Worm (Caenorhabditis elegans) whole organism, midembryonic: ENCODE data around the gene unc-116.

ENCODE experiments used
- T22C8.4 ChIP-seq: fragments of 200-800 bp; sonication (Bioruptor generic); IDR thresholded peaks from 2 replicates; pipeline ENCODE4 v1.3.6; 2022; ENCODE audit warnings: missing genetic modification characterization, missing compliant biosample characterization
- cog-1 ChIP-seq: sonication (generic microtip); optimal IDR thresholded peaks from 2 replicates; lab custom pipeline; 2016; ENCODE audit warnings: missing genetic modification characterization, missing compliant biosample characterization
- flt-1 ChIP-seq: fragments of 200-800 bp; sonication (Bioruptor generic); IDR thresholded peaks from 2 replicates; pipeline ENCODE4 v1.3.6; 2022; ENCODE audit warnings: missing genetic modification characterization, missing compliant biosample characterization
- klf-2 ChIP-seq: fragments of 200-800 bp; sonication (Bioruptor generic); conservative IDR thresholded peaks from 2 replicates; pipeline ENCODE4 v1.3.6; 2022; ENCODE audit warnings: missing genetic modification reagents, missing genetic modification characterization, missing compliant biosample characterization
- med-1 ChIP-seq: sonication (generic microtip); optimal IDR thresholded peaks from 2 replicates; lab custom pipeline; 2017; ENCODE audit warnings: missing genetic modification characterization, mild to moderate bottlenecking, missing compliant biosample characterization, antibody characterized with exemption, missing genetic modification reagents; ENCODE audit not compliant: insufficient read depth
- ref-1 ChIP-seq: fragments of 200-800 bp; sonication (Bioruptor generic); conservative IDR thresholded peaks from 2 replicates; pipeline ENCODE4 v1.3.6; 2022; ENCODE audit warnings: missing genetic modification reagents, missing genetic modification characterization, missing compliant biosample characterization
- tab-1 ChIP-seq: fragments of 200-800 bp; sonication (Bioruptor generic); IDR thresholded peaks from 2 replicates; pipeline ENCODE4 v1.3.6; 2022; ENCODE audit warnings: missing genetic modification characterization, missing compliant biosample characterization
- ztf-23 ChIP-seq: fragments of 200-800 bp; sonication (Bioruptor generic); IDR thresholded peaks from 2 replicates; pipeline ENCODE4 v1.3.6; 2022; ENCODE audit warnings: missing genetic modification reagents, missing genetic modification characterization, missing compliant biosample characterization
- ztf-29 ChIP-seq: fragments of 200-800 bp; sonication (Bioruptor generic); IDR thresholded peaks from 2 replicates; pipeline ENCODE4 v1.3.6; 2022; ENCODE audit warnings: missing genetic modification reagents, missing genetic modification characterization, missing compliant biosample characterization

unc-116 gene

DNA sequence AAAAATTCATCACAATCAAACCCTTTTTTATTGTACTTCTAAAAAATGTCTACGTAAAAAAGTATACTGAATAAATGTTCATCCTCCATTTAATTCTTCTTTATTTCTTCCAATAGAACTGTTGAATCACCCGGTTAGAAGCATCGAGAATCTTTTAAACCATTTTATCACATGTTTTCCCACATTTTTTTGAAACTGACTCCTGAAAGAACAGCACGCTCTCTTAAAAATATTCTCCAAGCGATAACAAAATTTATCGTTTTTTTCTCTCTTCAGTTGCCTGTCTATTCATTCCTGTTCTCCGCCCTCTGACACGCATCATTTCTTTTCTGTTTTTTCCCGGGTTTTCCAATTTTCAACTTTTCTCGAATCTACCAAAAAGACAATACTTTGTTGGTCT, 30.6 kb downstream of the unc-116 start, which contains the start of gene F10E9.12:
F10E9.12 (plus strand) TSS at position 131 of the 400 bp plus-strand sequence.
- TF ChIP-seq tab-1 (GFP tag; lab: Robert Waterston, UW) (no peak), med-1 (GFP tag; lab: Kevin White, UChicago) (no peak), ref-1 (GFP tag; lab: Robert Waterston, UW) (no peak), klf-2 (GFP tag; lab: Robert Waterston, UW) (no peak), cog-1 (tag; lab: Kevin White, UChicago) (no peak)

DNA sequence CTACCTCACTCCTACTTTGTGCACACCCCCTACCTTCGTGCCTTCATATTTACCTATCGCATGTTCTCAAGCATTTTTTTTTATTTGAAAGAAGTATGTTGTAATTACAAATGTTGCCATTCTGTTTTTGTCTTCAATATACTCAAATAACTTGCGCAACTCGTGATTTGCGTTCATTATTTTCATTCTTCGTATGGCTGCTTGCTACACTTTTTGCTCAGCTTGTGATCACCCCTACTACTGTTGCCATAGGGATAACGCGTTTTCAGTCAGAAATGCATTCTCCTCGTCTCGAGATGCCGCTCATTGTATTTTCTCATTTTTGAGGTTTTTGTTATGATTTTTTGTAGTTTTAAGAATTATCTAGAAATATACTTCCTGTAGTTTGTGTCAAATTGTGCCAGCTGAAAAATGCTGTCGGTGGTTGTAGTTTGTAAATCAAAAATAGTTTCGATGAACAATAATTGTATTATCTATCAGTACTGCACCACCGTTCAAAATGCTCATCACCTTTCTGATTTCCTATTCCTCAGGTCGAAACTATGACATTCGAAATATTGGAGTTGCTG, 32.2 kb downstream of the unc-116 start, which contains the start of gene F10E9.1:
F10E9.1 (plus strand) TSS at position 519 of the 569 bp plus-strand sequence.
- TF ChIP-seq ztf-29 (GFP tag; lab: Robert Waterston, UW) (no peak), tab-1 (GFP tag; lab: Robert Waterston, UW) (no peak), med-1 (GFP tag; lab: Kevin White, UChicago) (no peak), klf-2 (GFP tag; lab: Robert Waterston, UW) (no peak), ztf-23 (GFP tag; lab: Robert Waterston, UW) (no peak), T22C8.4 (GFP tag; lab: Robert Waterston, UW) (no peak), ref-1 (GFP tag; lab: Robert Waterston, UW) (no peak), cog-1 (tag; lab: Kevin White, UChicago) (no peak), flt-1 (GFP tag; lab: Robert Waterston, UW) (no peak)

- TF ChIP-seq flt-1 (GFP tag; lab: Robert Waterston, UW), result no peak
- TF ChIP-seq ztf-23 (GFP tag; lab: Robert Waterston, UW), result no peak
- no peak for TF ChIP-seq ztf-29 (GFP tag; lab: Robert Waterston, UW)
These were observed 33.7 kb downstream of the unc-116 start for ce11 chrIII:8321225-8321624.

ce11 chrIII:8320183-8320582, 34.8 kb downstream of the unc-116 start, which contains the start of gene F10E9.10:
TSS of gene F10E9.10 (minus strand) at chrIII:8320283.
- no peak for TF ChIP-seq med-1 (GFP tag; lab: Kevin White, UChicago)
- TF ChIP-seq klf-2 (GFP tag; lab: Robert Waterston, UW), result no peak
- no peak for TF ChIP-seq flt-1 (GFP tag; lab: Robert Waterston, UW)
- no peak for TF ChIP-seq T22C8.4 (GFP tag; lab: Robert Waterston, UW)
- TF ChIP-seq tab-1 (GFP tag; lab: Robert Waterston, UW), result no peak
- TF ChIP-seq ref-1 (GFP tag; lab: Robert Waterston, UW), result no peak
- no peak for TF ChIP-seq ztf-29 (GFP tag; lab: Robert Waterston, UW)
- TF ChIP-seq cog-1 (tag; lab: Kevin White, UChicago), result no peak
- TF ChIP-seq ztf-23 (GFP tag; lab: Robert Waterston, UW), result no peak

DNA sequence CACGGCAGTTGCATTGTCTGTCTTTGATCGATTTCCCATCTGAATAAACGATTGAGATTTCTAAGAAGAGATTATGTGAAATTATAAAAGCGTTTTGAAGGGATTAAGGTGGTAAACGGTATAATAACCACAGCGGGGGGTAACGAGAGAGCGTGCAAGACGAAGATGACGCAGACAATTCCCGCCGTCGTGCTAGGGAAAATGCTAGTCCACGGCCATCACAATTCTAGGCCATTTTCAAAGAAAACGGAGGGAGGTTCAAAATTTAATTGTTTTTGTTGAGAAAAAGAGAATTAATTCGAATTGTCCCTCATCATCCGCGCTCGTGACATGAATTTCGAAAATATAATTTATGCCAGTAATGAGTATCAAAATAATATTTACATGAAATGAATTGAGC, 35.9 kb downstream of the unc-116 start, which contains the start of gene F10E9.11:
F10E9.11 (minus strand) TSS at position 161 of the 400 bp plus-strand sequence.
- no peak for TF ChIP-seq T22C8.4 (GFP tag; lab: Robert Waterston, UW)
- no peak for TF ChIP-seq ref-1 (GFP tag; lab: Robert Waterston, UW)
- TF ChIP-seq flt-1 (GFP tag; lab: Robert Waterston, UW), result peak; percentile 81
- no peak for TF ChIP-seq tab-1 (GFP tag; lab: Robert Waterston, UW)
- peak; percentile 63 for TF ChIP-seq cog-1 (tag; lab: Kevin White, UChicago)
- peak; percentile 62; the same call in 1 of the 2 replicates for TF ChIP-seq klf-2 (GFP tag; lab: Robert Waterston, UW)
- no peak for TF ChIP-seq ztf-29 (GFP tag; lab: Robert Waterston, UW)
- peak; percentile 79; the same call in 1 of the 2 replicates for TF ChIP-seq ztf-23 (GFP tag; lab: Robert Waterston, UW)

DNA sequence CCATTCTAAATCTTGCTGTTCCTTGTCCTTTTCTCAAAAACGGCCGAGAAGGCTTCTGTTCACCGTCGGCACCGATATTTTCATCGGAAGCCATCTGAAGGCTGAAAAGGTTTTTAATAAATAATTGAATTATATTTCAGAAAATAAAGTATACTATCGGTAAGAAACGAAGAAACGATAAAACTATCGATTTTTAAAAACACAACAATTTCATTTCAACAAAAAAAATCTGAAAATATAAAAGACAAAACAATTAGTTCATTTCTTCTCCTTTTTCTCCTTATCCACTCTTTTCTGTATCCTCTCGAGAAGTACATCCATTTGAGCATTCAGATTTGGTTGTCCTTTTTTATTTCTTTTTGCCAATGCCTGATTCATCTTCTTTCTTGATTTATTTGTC, 36.5 kb downstream of the unc-116 start, which contains the start of gene sas-4:
sas-4 (minus strand) TSS at position 101 of the 400 bp plus-strand sequence.
- no peak for TF ChIP-seq med-1 (GFP tag; lab: Kevin White, UChicago)
- no peak for TF ChIP-seq T22C8.4 (GFP tag; lab: Robert Waterston, UW)
- TF ChIP-seq tab-1 (GFP tag; lab: Robert Waterston, UW), result no peak
- TF ChIP-seq ref-1 (GFP tag; lab: Robert Waterston, UW), result no peak

- TF ChIP-seq flt-1 (GFP tag; lab: Robert Waterston, UW), result no peak
- no peak for TF ChIP-seq klf-2 (GFP tag; lab: Robert Waterston, UW)
- TF ChIP-seq T22C8.4 (GFP tag; lab: Robert Waterston, UW), result no peak
These were observed 42.6 kb downstream of the unc-116 start, which contains the start of gene F10E9.2 for ce11 chrIII:8312393-8312792. TSS of gene F10E9.2 (plus strand) at chrIII:8312693.

DNA sequence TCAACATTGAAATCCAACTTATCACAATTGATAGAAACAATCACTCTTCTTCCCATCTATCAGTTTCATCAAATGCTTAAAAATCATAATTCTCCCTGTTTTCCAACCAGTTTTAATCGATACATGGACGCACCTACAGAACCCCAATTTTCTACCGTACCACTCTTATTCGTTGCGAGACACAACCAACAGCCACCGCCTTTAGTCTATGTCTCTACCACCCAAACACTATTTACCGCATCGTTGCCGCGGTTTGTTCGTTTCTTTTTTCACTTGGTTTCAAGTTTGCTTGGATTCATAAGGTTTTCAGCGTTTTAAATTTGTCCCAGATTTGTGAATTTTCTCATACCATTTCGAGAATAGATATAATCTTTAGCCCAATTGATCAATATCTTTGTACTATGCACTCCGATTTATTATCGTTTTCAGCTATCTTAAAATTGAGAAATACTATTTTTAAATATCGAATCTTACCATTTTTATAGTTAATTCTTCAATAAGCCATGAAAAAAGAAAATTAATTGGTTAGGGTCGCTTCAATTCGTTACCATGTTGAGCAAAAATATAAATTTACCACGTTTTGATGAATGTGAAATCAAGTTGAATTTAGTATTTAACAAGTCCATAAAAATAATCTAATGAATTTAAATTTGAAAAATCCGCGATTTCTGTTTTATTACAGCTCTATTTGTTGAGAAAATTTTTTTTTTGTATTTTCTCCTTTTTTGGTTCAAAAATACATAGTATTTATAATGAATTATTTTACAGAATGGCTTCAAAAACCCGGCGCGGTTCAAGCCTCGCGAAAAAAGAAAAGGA, 44.5 kb downstream of the unc-116 start, which contains the start of gene F10E9.3:
F10E9.3 (plus strand) TSS at position 769 of the 819 bp plus-strand sequence.
- no peak for TF ChIP-seq klf-2 (GFP tag; lab: Robert Waterston, UW)
- no peak for TF ChIP-seq ztf-29 (GFP tag; lab: Robert Waterston, UW)
- no peak for TF ChIP-seq ref-1 (GFP tag; lab: Robert Waterston, UW)
- no peak for TF ChIP-seq med-1 (GFP tag; lab: Kevin White, UChicago)
- no peak for TF ChIP-seq ztf-23 (GFP tag; lab: Robert Waterston, UW)
- TF ChIP-seq flt-1 (GFP tag; lab: Robert Waterston, UW), result no peak
- no peak for TF ChIP-seq T22C8.4 (GFP tag; lab: Robert Waterston, UW)

ce11 chrIII:8308238-8308637, 46.7 kb downstream of the unc-116 start, which contains the start of gene F10E9.4:
TSS of gene F10E9.4 (plus strand) at chrIII:8308538.
- TF ChIP-seq cog-1 (tag; lab: Kevin White, UChicago) (no peak), tab-1 (GFP tag; lab: Robert Waterston, UW) (no peak), klf-2 (GFP tag; lab: Robert Waterston, UW) (no peak), ztf-23 (GFP tag; lab: Robert Waterston, UW) (no peak), ztf-29 (GFP tag; lab: Robert Waterston, UW) (no peak), med-1 (GFP tag; lab: Kevin White, UChicago) (no peak), T22C8.4 (GFP tag; lab: Robert Waterston, UW) (no peak), ref-1 (GFP tag; lab: Robert Waterston, UW) (no peak), flt-1 (GFP tag; lab: Robert Waterston, UW) (no peak)
